Fruit fly (Drosophila melanogaster) whole organism, embryonic: ENCODE data around the gene Osi2.
A peak's percentile ranks its signal among the peaks of the same experiment; 100 is the strongest.

ENCODE experiments used
- Antp ChIP-seq: fragments of 200-800 bp; sonication (Bioruptor generic); optimal IDR thresholded peaks from 3 replicates; lab custom pipeline; 2016; ENCODE audit warnings: missing biosample characterization, missing genetic modification characterization
- CG10147 ChIP-seq: fragments of 200-800 bp; sonication (Bioruptor generic); optimal IDR thresholded peaks from 2 replicates; lab custom pipeline; 2019; ENCODE audit warnings: missing biosample characterization, mild to moderate bottlenecking, missing genetic modification characterization, moderate library complexity
- CG10274 ChIP-seq: fragments of 200-800 bp; sonication (Bioruptor generic); optimal IDR thresholded peaks from 3 replicates; lab custom pipeline; 2017; ENCODE audit warnings: missing biosample characterization, mild to moderate bottlenecking, missing genetic modification characterization
- CG11247 ChIP-seq: fragments of 200-800 bp; sonication (Bioruptor generic); IDR thresholded peaks from 2 replicates; pipeline ENCODE4 v1.3.6; 2022; ENCODE audit warnings: missing biosample characterization, missing genetic modification characterization
- CG11504 ChIP-seq: fragments of 200-800 bp; sonication (Bioruptor generic); optimal IDR thresholded peaks from 3 replicates; lab custom pipeline; 2019; ENCODE audit warnings: missing biosample characterization, mild to moderate bottlenecking, missing genetic modification characterization, moderate library complexity
- CG11723 ChIP-seq: fragments of 200-800 bp; sonication (Bioruptor generic); optimal IDR thresholded peaks from 2 replicates; lab custom pipeline; 2017; ENCODE audit warnings: missing biosample characterization, mild to moderate bottlenecking, missing genetic modification characterization
- CG13296 ChIP-seq: fragments of 200-800 bp; sonication (Bioruptor generic); optimal IDR thresholded peaks from 3 replicates; lab custom pipeline; 2018; ENCODE audit warnings: missing biosample characterization, mild to moderate bottlenecking, missing genetic modification characterization
- CG15479 ChIP-seq: fragments of 200-800 bp; sonication (Bioruptor generic); optimal IDR thresholded peaks from 3 replicates; lab custom pipeline; 2019; ENCODE audit warnings: missing biosample characterization, mild to moderate bottlenecking, missing genetic modification characterization, moderate library complexity
- CG18619 ChIP-seq: fragments of 200-800 bp; sonication (Bioruptor generic); optimal IDR thresholded peaks from 3 replicates; lab custom pipeline; 2017; ENCODE audit warnings: missing biosample characterization, mild to moderate bottlenecking, missing genetic modification characterization
- CG30431 ChIP-seq: fragments of 200-800 bp; sonication (Bioruptor generic); optimal IDR thresholded peaks from 2 replicates; lab custom pipeline; 2017; ENCODE audit warnings: missing biosample characterization, missing genetic modification characterization
- CG31365 ChIP-seq: fragments of 200-800 bp; sonication (Bioruptor generic); optimal IDR thresholded peaks from 2 replicates; lab custom pipeline; 2018; ENCODE audit warnings: missing biosample characterization, mild to moderate bottlenecking, missing genetic modification characterization
- CG4282 ChIP-seq: fragments of 200-800 bp; sonication (Bioruptor generic); optimal IDR thresholded peaks from 2 replicates; lab custom pipeline; 2016; ENCODE audit warnings: missing biosample characterization, missing genetic modification characterization
- CG4730 ChIP-seq: fragments of 200-800 bp; sonication (Bioruptor generic); IDR thresholded peaks from 2 replicates; pipeline ENCODE4 v1.3.6; 2022; ENCODE audit warnings: missing biosample characterization, missing genetic modification characterization
- CG5953 ChIP-seq: fragments of 200-800 bp; sonication (Bioruptor generic); IDR thresholded peaks from 2 replicates; pipeline ENCODE4 v1.3.6; 2022; ENCODE audit warnings: missing biosample characterization, missing genetic modification characterization
- CG7786 ChIP-seq: fragments of 200-800 bp; sonication (Bioruptor generic); optimal IDR thresholded peaks from 2 replicates; lab custom pipeline; 2016; ENCODE audit warnings: missing biosample characterization, missing genetic modification characterization
- CG7839 ChIP-seq: fragments of 200-800 bp; sonication (Bioruptor generic); optimal IDR thresholded peaks from 3 replicates; lab custom pipeline; 2018; ENCODE audit warnings: missing biosample characterization, mild to moderate bottlenecking, missing genetic modification characterization, moderate library complexity
- CG7987 ChIP-seq: fragments of 200-800 bp; sonication (Bioruptor generic); optimal IDR thresholded peaks from 2 replicates; lab custom pipeline; 2018; ENCODE audit warnings: missing biosample characterization, mild to moderate bottlenecking, missing genetic modification characterization, moderate library complexity
- CG8281 ChIP-seq: fragments of 200-800 bp; sonication (Bioruptor generic); optimal IDR thresholded peaks from 2 replicates; lab custom pipeline; 2018; ENCODE audit warnings: missing biosample characterization, mild to moderate bottlenecking, missing genetic modification characterization, moderate library complexity
- CG8359 ChIP-seq: fragments of 200-800 bp; sonication (Bioruptor generic); optimal IDR thresholded peaks from 2 replicates; lab custom pipeline; 2017; ENCODE audit warnings: missing biosample characterization, mild to moderate bottlenecking, missing genetic modification characterization, borderline replicate concordance
- CG9215 ChIP-seq: fragments of 200-800 bp; sonication (Bioruptor generic); IDR thresholded peaks from 2 replicates; pipeline ENCODE4 v1.3.6; 2022; ENCODE audit warnings: missing biosample characterization, missing genetic modification characterization
- CG9727 ChIP-seq: fragments of 200-800 bp; sonication (Bioruptor generic); optimal IDR thresholded peaks from 3 replicates; lab custom pipeline; 2017; ENCODE audit warnings: missing biosample characterization, mild to moderate bottlenecking, missing genetic modification characterization
- CG9797 ChIP-seq: fragments of 200-800 bp; sonication (Bioruptor generic); optimal IDR thresholded peaks from 3 replicates; lab custom pipeline; 2018; ENCODE audit warnings: missing biosample characterization, mild to moderate bottlenecking, missing genetic modification characterization
- Camta ChIP-seq: fragments of 200-800 bp; sonication (Bioruptor generic); optimal IDR thresholded peaks from 2 replicates; lab custom pipeline; 2016; ENCODE audit warnings: missing biosample characterization, missing genetic modification characterization
- CkIIα-i1 ChIP-seq: fragments of 200-800 bp; sonication (Bioruptor generic); IDR thresholded peaks from 2 replicates; pipeline ENCODE4 v1.3.6; 2022; ENCODE audit warnings: missing biosample characterization, missing genetic modification characterization
- Dbx ChIP-seq: fragments of 200-800 bp; sonication (Bioruptor generic); IDR thresholded peaks from 3 replicates; pipeline ENCODE4 v1.3.6; 2022; ENCODE audit warnings: missing biosample characterization, missing genetic modification characterization
- Fer2 ChIP-seq: fragments of 200-800 bp; sonication (Bioruptor generic); optimal IDR thresholded peaks from 2 replicates; lab custom pipeline; 2018; ENCODE audit warnings: missing biosample characterization, mild to moderate bottlenecking, missing genetic modification characterization, moderate library complexity
- Hmx ChIP-seq: fragments of 200-800 bp; sonication (Bioruptor generic); optimal IDR thresholded peaks from 2 replicates; lab custom pipeline; 2016; ENCODE audit warnings: missing biosample characterization, missing genetic modification characterization
- Lim3 ChIP-seq: fragments of 200-800 bp; sonication (Bioruptor generic); IDR thresholded peaks from 2 replicates; pipeline ENCODE4 v1.3.6; 2022; ENCODE audit warnings: missing biosample characterization, missing genetic modification characterization
- MESR4 ChIP-seq: fragments of 200-800 bp; sonication (Bioruptor generic); optimal IDR thresholded peaks from 2 replicates; lab custom pipeline; 2018; ENCODE audit warnings: missing biosample characterization, mild to moderate bottlenecking, missing genetic modification characterization, moderate library complexity
- MTF-1 ChIP-seq: fragments of 200-800 bp; sonication (Bioruptor generic); optimal IDR thresholded peaks from 2 replicates; lab custom pipeline; 2018; ENCODE audit warnings: missing biosample characterization, mild to moderate bottlenecking, missing genetic modification characterization, borderline replicate concordance
- Mrtf ChIP-seq: fragments of 200-800 bp; sonication (Bioruptor generic); IDR thresholded peaks from 3 replicates; pipeline ENCODE4 v1.3.6; 2022; ENCODE audit warnings: missing biosample characterization, missing genetic modification characterization
- Rx ChIP-seq: fragments of 200-800 bp; sonication (Bioruptor generic); IDR thresholded peaks from 2 replicates; pipeline ENCODE4 v1.3.6; 2022; ENCODE audit warnings: missing biosample characterization, missing genetic modification characterization
- bbx ChIP-seq: fragments of 200-800 bp; sonication (Bioruptor generic); IDR thresholded peaks from 2 replicates; pipeline ENCODE4 v1.3.6; 2022; ENCODE audit warnings: missing biosample characterization, missing genetic modification characterization; ENCODE audit not compliant: partially characterized antibody
- chn ChIP-seq: fragments of 200-800 bp; sonication (Bioruptor generic); optimal IDR thresholded peaks from 2 replicates; lab custom pipeline; 2016; ENCODE audit warnings: missing biosample characterization, missing genetic modification characterization
- crc ChIP-seq: fragments of 200-800 bp; sonication (Bioruptor generic); optimal IDR thresholded peaks from 2 replicates; lab custom pipeline; 2016; ENCODE audit warnings: missing biosample characterization, missing genetic modification characterization
- emc ChIP-seq: fragments of 200-800 bp; sonication (Bioruptor generic); optimal IDR thresholded peaks from 2 replicates; lab custom pipeline; 2016; ENCODE audit warnings: missing biosample characterization, missing genetic modification characterization
- fru ChIP-seq: fragments of >200 bp; optimal IDR thresholded peaks from 2 replicates; lab custom pipeline; 2017
- hb ChIP-seq: fragments of 200-800 bp; sonication (Bioruptor generic); IDR thresholded peaks from 3 replicates; pipeline ENCODE4 v1.3.6; 2022; ENCODE audit warnings: missing biosample characterization, missing genetic modification characterization; ENCODE audit not compliant: partially characterized antibody
- hbn ChIP-seq: fragments of 200-800 bp; sonication (Bioruptor generic); IDR thresholded peaks from 2 replicates; pipeline ENCODE4 v1.3.6; 2022; ENCODE audit warnings: missing biosample characterization, missing genetic modification characterization; ENCODE audit not compliant: partially characterized antibody
- her ChIP-seq: fragments of 200-800 bp; sonication (Bioruptor generic); optimal IDR thresholded peaks from 2 replicates; lab custom pipeline; 2016; ENCODE audit warnings: missing biosample characterization, missing genetic modification characterization
- ken ChIP-seq: fragments of 200-800 bp; sonication (Bioruptor generic); IDR thresholded peaks from 3 replicates; pipeline ENCODE4 v1.3.6; 2022; ENCODE audit warnings: missing biosample characterization, missing genetic modification characterization
- lola ChIP-seq, 3 experiments: fragments of >200 bp in 2 of 3; fragments of 200-800 bp in 1 of 3; sonication (Bioruptor generic) in 1 of 3; optimal IDR thresholded peaks; 2 replicates each; lab custom pipeline; 2017 to 2019; ENCODE audit warnings: missing biosample characterization in 3 of 3, missing genetic modification characterization in 3 of 3, mild to moderate bottlenecking in 1 of 3, moderate library complexity in 1 of 3
- mam ChIP-seq: fragments of 200-800 bp; sonication (Bioruptor generic); optimal IDR thresholded peaks from 3 replicates; lab custom pipeline; 2016; ENCODE audit warnings: missing biosample characterization, missing genetic modification characterization
- nom ChIP-seq: fragments of 200-800 bp; sonication (Bioruptor generic); optimal IDR thresholded peaks from 2 replicates; lab custom pipeline; 2017; ENCODE audit warnings: missing biosample characterization, missing genetic modification characterization, mild to moderate bottlenecking, moderate library complexity, missing genetic modification reagents
- pho ChIP-seq: fragments of 200-800 bp; sonication (Bioruptor generic); optimal IDR thresholded peaks from 2 replicates; lab custom pipeline; 2016; ENCODE audit warnings: missing biosample characterization, missing genetic modification characterization
- ranshi ChIP-seq: fragments of 200-800 bp; sonication (Bioruptor generic); IDR thresholded peaks from 2 replicates; pipeline ENCODE4 v1.3.6; 2022; ENCODE audit warnings: missing biosample characterization, missing genetic modification characterization
- row ChIP-seq: fragments of 200-800 bp; sonication (Bioruptor generic); IDR thresholded peaks from 3 replicates; pipeline ENCODE4 v1.3.6; 2022; ENCODE audit warnings: missing biosample characterization, missing genetic modification characterization
- salm ChIP-seq: fragments of 200-800 bp; sonication (Bioruptor generic); optimal IDR thresholded peaks from 2 replicates; lab custom pipeline; 2018; ENCODE audit warnings: missing biosample characterization, mild to moderate bottlenecking, missing genetic modification characterization
- sisA ChIP-seq: fragments of 200-800 bp; sonication (Bioruptor generic); IDR thresholded peaks from 2 replicates; pipeline ENCODE4 v1.3.6; 2022; ENCODE audit warnings: missing biosample characterization, missing genetic modification characterization
- sqz ChIP-seq: fragments of 200-800 bp; sonication (Bioruptor generic); optimal IDR thresholded peaks from 3 replicates; lab custom pipeline; 2018; ENCODE audit warnings: missing biosample characterization, mild to moderate bottlenecking, missing genetic modification characterization
- stc ChIP-seq: fragments of 200-800 bp; sonication (Bioruptor generic); IDR thresholded peaks from 2 replicates; pipeline ENCODE4 v1.3.6; 2022; ENCODE audit warnings: missing biosample characterization, missing genetic modification characterization
- wor ChIP-seq: fragments of 200-800 bp; sonication (Bioruptor generic); IDR thresholded peaks from 2 replicates; pipeline ENCODE4 v1.3.6; 2022; ENCODE audit warnings: missing biosample characterization, missing genetic modification characterization

Gene Osi2

dm6 chr3R:6170737-6171136 lies 38.4 kb upstream of the Osi2 start (continued):
- TF ChIP-seq CG9215 (GFP tag; lab: Robert Waterston, UW) (no peak), Lim3 (GFP tag; lab: Robert Waterston, UW) (no peak), CG7786 (GFP tag; lab: Kevin White, UChicago) (no peak), CG10147 (GFP tag; lab: Kevin White, UChicago) (peak; percentile 23), CG4282 (GFP tag; lab: Kevin White, UChicago) (no peak), hb (GFP tag; lab: Robert Waterston, UW) (no peak), fru (lab: Kevin White, UChicago) (no peak), MESR4 (GFP tag; lab: Kevin White, UChicago) (no peak), hbn (no peak), CG8359 (GFP tag; lab: Kevin White, UChicago) (no peak), crc (GFP tag; lab: Kevin White, UChicago) (no peak), ken (0 out of 3 replicates have a peak, but pooled peaks have one; percentile 50), CG13296 (GFP tag; lab: Kevin White, UChicago) (no peak), sqz (GFP tag; lab: Kevin White, UChicago) (no peak), ranshi (no peak), CG31365 (tag; lab: Kevin White, UChicago) (peak; percentile 11), Dbx (GFP tag; lab: Robert Waterston, UW) (peak; percentile 54; the same call in 2 of the 3 replicates), row (GFP tag; lab: Robert Waterston, UW) (no peak), CG11504 (tag; lab: Kevin White, UChicago) (no peak), CG11723 (no peak), her (GFP tag; lab: Kevin White, UChicago) (no peak), CG18619 (GFP tag; lab: Kevin White, UChicago) (no peak), pho (GFP tag; lab: Kevin White, UChicago) (peak; percentile 6), chn (GFP tag; lab: Kevin White, UChicago) (no peak), bbx (GFP tag; lab: Robert Waterston, UW) (0 out of 2 replicates have a peak, but pooled peaks have one; percentile 29), Hmx (no peak), Rx (GFP tag; lab: Robert Waterston, UW) (no peak), stc (GFP tag; lab: Robert Waterston, UW) (no peak), CG4730 (GFP tag; lab: Robert Waterston, UW) (no peak), CG30431 (GFP tag; lab: Kevin White, UChicago) (no peak), Antp (GFP tag; lab: Kevin White, UChicago) (no peak), CG15479 (GFP tag; lab: Kevin White, UChicago) (no peak), Fer2 (tag; lab: Kevin White, UChicago) (no peak), lola (GFP tag; optimal IDR thresholded peaks at IDR 0.05; lab: Kevin White, UChicago) (no peak), Mrtf (GFP tag; lab: Robert Waterston, UW) (no peak), CG8281 (tag; lab: Kevin White, UChicago) (no peak), nom (GFP tag; lab: Kevin White, UChicago) (no peak), sisA (peak; percentile 33; the same call in 1 of the 2 replicates), salm (tag; lab: Kevin White, UChicago) (no peak), wor (GFP tag; lab: Robert Waterston, UW) (no peak), CG5953 (GFP tag; lab: Robert Waterston, UW) (no peak), CkIIα-i1 (no peak), CG10274 (no peak), CG11247 (GFP tag; lab: Robert Waterston, UW) (no peak), CG9797 (GFP tag; lab: Kevin White, UChicago) (no peak), mam (peak; percentile 23), CG7839 (peak; percentile 13), MTF-1 (GFP tag; lab: Kevin White, UChicago) (no peak), CG9727 (GFP tag; lab: Kevin White, UChicago) (no peak), emc (GFP tag; lab: Kevin White, UChicago) (no peak), CG7987 (GFP tag; lab: Kevin White, UChicago) (peak; percentile 12), Camta (GFP tag; lab: Kevin White, UChicago) (peak; percentile 2)
